Worm (Caenorhabditis elegans) whole organism, L4 larva: ENCODE results near the gene W03F8.4.
"Not testable (repeated sequence)": the region's sequence is repeated elsewhere in the genome, so short reads cannot be mapped to it uniquely, and the experiment has no call there.

Source experiments
- F26F4.8 ChIP-seq: fragments of 200-800 bp; sonication (Bioruptor generic); conservative IDR thresholded peaks from 2 replicates; pipeline ENCODE4 v1.3.6; 2022; ENCODE audit warnings: missing genetic modification characterization, missing compliant biosample characterization
- T26A8.4 ChIP-seq: fragments of 200-800 bp; sonication (Bioruptor generic); IDR thresholded peaks from 2 replicates; pipeline ENCODE4 v1.3.6; 2022; ENCODE audit warnings: missing genetic modification characterization, missing compliant biosample characterization
- Y48G9A.11 ChIP-seq: fragments of 200-800 bp; sonication (Bioruptor generic); IDR thresholded peaks from 2 replicates; pipeline ENCODE4 v1.3.6; 2022; ENCODE audit warnings: missing genetic modification reagents, missing genetic modification characterization, missing compliant biosample characterization
- Y75B8A.6 ChIP-seq: fragments of 200-800 bp; sonication (Bioruptor generic); IDR thresholded peaks from 2 replicates; pipeline ENCODE4 v1.3.6; 2022; ENCODE audit warnings: missing genetic modification reagents, missing genetic modification characterization, missing compliant biosample characterization
- ama-1 ChIP-seq: fragments of 150-350 bp; optimal IDR thresholded peaks from 2 replicates; lab custom pipeline; 2014; ENCODE audit warnings: inconsistent platforms, mixed read lengths
- arid-1 ChIP-seq: fragments of 200-800 bp; sonication (Bioruptor generic); conservative IDR thresholded peaks from 2 replicates; pipeline ENCODE4 v1.3.6; 2022; ENCODE audit warnings: missing genetic modification reagents, missing genetic modification characterization, missing compliant biosample characterization
- ceh-62 ChIP-seq: sonication (generic microtip); optimal IDR thresholded peaks from 2 replicates; lab custom pipeline; 2017; ENCODE audit warnings: missing biosample characterization, missing genetic modification characterization
- ces-1 ChIP-seq: fragments of 150-350 bp; sonication (generic microtip); optimal IDR thresholded peaks from 4 replicates; lab custom pipeline; 2014; ENCODE audit warnings: missing biosample characterization, missing genetic modification reagents, missing genetic modification characterization
- ctbp-1 ChIP-seq: fragments of 200-800 bp; sonication (Bioruptor generic); IDR thresholded peaks from 2 replicates; pipeline ENCODE4 v1.3.6; 2022; ENCODE audit warnings: missing genetic modification reagents, missing genetic modification characterization, missing compliant biosample characterization
- daf-8 ChIP-seq: fragments of 200-800 bp; sonication (Bioruptor generic); IDR thresholded peaks from 2 replicates; pipeline ENCODE4 v1.3.6; 2022; ENCODE audit warnings: missing genetic modification characterization, missing compliant biosample characterization
- dmd-8 ChIP-seq: fragments of 200-800 bp; sonication (Bioruptor generic); IDR thresholded peaks from 2 replicates; pipeline ENCODE4 v1.3.6; 2022; ENCODE audit warnings: missing genetic modification characterization, missing compliant biosample characterization
- dpl-1 ChIP-seq: fragments of 150-350 bp; optimal IDR thresholded peaks from 2 replicates; lab custom pipeline; 2014; ENCODE audit warnings: missing biosample characterization, missing genetic modification reagents, missing genetic modification characterization
- hmg-1.1 ChIP-seq: fragments of 200-800 bp; sonication (Bioruptor generic); IDR thresholded peaks from 2 replicates; pipeline ENCODE4 v1.3.6; 2022; ENCODE audit warnings: missing genetic modification reagents, missing genetic modification characterization, missing compliant biosample characterization
- jun-1 ChIP-seq: fragments of 150-350 bp; optimal IDR thresholded peaks from 2 replicates; lab custom pipeline; 2014; ENCODE audit warnings: missing biosample characterization, missing genetic modification reagents, missing genetic modification characterization
- lin-29 ChIP-seq: fragments of 200-800 bp; sonication (Bioruptor generic); IDR thresholded peaks from 2 replicates; pipeline ENCODE4 v1.3.6; 2022; ENCODE audit warnings: missing genetic modification reagents, missing genetic modification characterization, missing compliant biosample characterization
- lsy-2 ChIP-seq, 2 experiments: fragments of 150-350 bp in 1 of 2; sonication (generic microtip) in 1 of 2; optimal IDR thresholded peaks; 2 replicates each; lab custom pipeline; 2014 to 2017; ENCODE audit warnings: missing biosample characterization in 2 of 2, missing genetic modification characterization in 2 of 2
- mdt-29 ChIP-seq: fragments of 200-800 bp; sonication (Bioruptor generic); IDR thresholded peaks from 2 replicates; pipeline ENCODE4 v1.3.6; 2022; ENCODE audit warnings: missing genetic modification reagents, missing genetic modification characterization, missing compliant biosample characterization
- nhr-11 ChIP-seq: fragments of 150-350 bp; optimal IDR thresholded peaks from 2 replicates; lab custom pipeline; 2014; ENCODE audit warnings: missing biosample characterization, missing genetic modification characterization
- pha-4 ChIP-seq, 2 experiments: fragments of 150-350 bp in 1 of 2; fragments of 200-800 bp in 1 of 2; sonication (Bioruptor generic) in 1 of 2; IDR thresholded peaks in 1 of 2; optimal IDR thresholded peaks in 1 of 2; 2 replicates each; pipeline versions ENCODE4 v1.3.6 to Lab custom; 2014 to 2022; ENCODE audit warnings: missing genetic modification characterization in 2 of 2, missing genetic modification reagents in 2 of 2, missing biosample characterization in 1 of 2, missing compliant biosample characterization in 1 of 2
- set-16 ChIP-seq: fragments of 200-800 bp; sonication (Bioruptor generic); IDR thresholded peaks from 2 replicates; pipeline ENCODE4 v1.3.6; 2022; ENCODE audit warnings: missing genetic modification reagents, missing genetic modification characterization, missing compliant biosample characterization
- tag-97 ChIP-seq: fragments of 200-800 bp; sonication (Bioruptor generic); IDR thresholded peaks from 2 replicates; pipeline ENCODE4 v1.3.6; 2022; ENCODE audit warnings: missing genetic modification characterization, missing compliant biosample characterization
- tra-1 ChIP-seq: fragments of 200-800 bp; sonication (Bioruptor generic); IDR thresholded peaks from 2 replicates; pipeline ENCODE4 v1.3.6; 2022; ENCODE audit warnings: missing genetic modification reagents, missing genetic modification characterization, missing compliant biosample characterization
- zfp-2 ChIP-seq: sonication (generic microtip); optimal IDR thresholded peaks from 2 replicates; lab custom pipeline; 2016; ENCODE audit warnings: mild to moderate bottlenecking, missing genetic modification characterization, missing compliant biosample characterization
- ztf-11 ChIP-seq: fragments of 150-350 bp; optimal IDR thresholded peaks from 2 replicates; lab custom pipeline; 2014; ENCODE audit warnings: missing biosample characterization, missing genetic modification characterization

The W03F8.4 gene

DNA sequence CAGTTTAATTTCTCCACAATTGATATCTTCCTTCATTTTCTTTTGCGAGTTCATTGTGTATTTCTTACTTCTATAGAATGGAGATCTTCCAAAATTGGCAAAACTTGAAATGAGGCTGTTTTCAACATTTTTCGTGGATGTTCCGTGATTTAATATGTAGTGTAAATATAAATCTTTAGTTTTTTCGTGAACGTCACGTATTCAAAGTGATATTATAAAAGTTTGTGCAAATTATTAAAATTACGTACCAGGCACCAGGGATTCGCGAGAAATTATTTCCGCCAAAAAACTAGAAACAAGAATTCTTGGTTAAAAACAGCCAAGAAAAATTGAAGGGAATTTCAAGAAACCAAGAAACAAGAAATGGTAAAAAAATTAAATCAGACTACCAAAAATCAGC, 40.3 kb downstream of the W03F8.4 start, which contains the start of gene Y59E9AL.8:
TSS of gene Y59E9AL.8 (minus strand) at position 101 of the 400 bp plus-strand sequence.
- no peak for TF ChIP-seq ctbp-1
- no peak for TF ChIP-seq ces-1
- no peak for TF ChIP-seq Y48G9A.11
- no peak for TF ChIP-seq tag-97 (GFP tag; lab: Robert Waterston, UW)
- TF ChIP-seq ama-1, result no peak
- TF ChIP-seq ztf-11 (tag; lab: Kevin White, UChicago), result no peak
- TF ChIP-seq lin-29 (GFP tag; lab: Robert Waterston, UW), result no peak
- TF ChIP-seq T26A8.4 (GFP tag; lab: Robert Waterston, UW), result no peak
- TF ChIP-seq tra-1 (GFP tag; lab: Robert Waterston, UW), result no peak
- TF ChIP-seq nhr-11 (tag; lab: Kevin White, UChicago), result no peak
- no peak for TF ChIP-seq ceh-62 (tag; lab: Kevin White, UChicago)
- no peak for TF ChIP-seq dmd-8
- TF ChIP-seq jun-1 (tag; lab: Kevin White, UChicago), result no peak
- TF ChIP-seq zfp-2 (tag; lab: Kevin White, UChicago), result no peak

DNA sequence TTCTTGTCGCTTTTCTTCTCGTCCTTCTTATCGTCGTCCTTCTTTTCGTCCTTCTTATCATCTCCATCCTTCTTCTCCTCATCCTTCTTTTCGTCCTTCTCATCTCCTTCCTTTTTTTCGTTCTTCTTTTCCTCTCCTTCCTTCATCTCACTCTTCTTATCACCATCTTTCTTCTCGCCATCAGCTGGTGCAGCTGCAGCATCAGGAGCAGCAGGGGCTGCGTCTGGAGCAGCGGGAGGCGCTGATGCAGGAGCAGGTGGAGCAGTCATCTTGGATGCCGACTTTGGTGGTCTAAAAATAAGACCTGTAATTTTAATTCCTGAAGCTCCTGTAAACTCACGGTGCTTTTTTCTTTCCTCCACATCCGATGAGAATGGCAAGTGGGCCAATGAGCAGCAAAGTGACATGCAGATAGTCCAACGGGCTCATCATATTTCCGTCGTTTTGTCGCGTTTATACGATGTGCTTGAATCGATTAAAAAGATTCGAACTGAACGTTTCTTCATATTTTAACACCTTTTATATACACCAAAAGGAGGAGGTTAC, 41.4 kb downstream of the W03F8.4 start, which contains the start of gene cylc-1:
TSS of gene cylc-1 (minus strand) at position 496 of the 546 bp plus-strand sequence.
- 0 out of 2 replicates have a peak, but pooled peaks have one; percentile 13 for TF ChIP-seq F26F4.8 (GFP tag; lab: Robert Waterston, UW)
- peak; percentile 82 for TF ChIP-seq set-16 (GFP tag; lab: Robert Waterston, UW)
- TF ChIP-seq pha-4 (GFP tag; IDR thresholded peaks at IDR 0.05; lab: Robert Waterston, UW), result peak; percentile 29; the same call in 1 of the 2 replicates
- TF ChIP-seq pha-4 (tag; optimal IDR thresholded peaks at IDR 0.05; lab: Kevin White, UChicago), result not testable (repeated sequence)
- TF ChIP-seq arid-1 (GFP tag; lab: Robert Waterston, UW), result 0 out of 2 replicates have a peak, but pooled peaks have one; percentile 12

DNA sequence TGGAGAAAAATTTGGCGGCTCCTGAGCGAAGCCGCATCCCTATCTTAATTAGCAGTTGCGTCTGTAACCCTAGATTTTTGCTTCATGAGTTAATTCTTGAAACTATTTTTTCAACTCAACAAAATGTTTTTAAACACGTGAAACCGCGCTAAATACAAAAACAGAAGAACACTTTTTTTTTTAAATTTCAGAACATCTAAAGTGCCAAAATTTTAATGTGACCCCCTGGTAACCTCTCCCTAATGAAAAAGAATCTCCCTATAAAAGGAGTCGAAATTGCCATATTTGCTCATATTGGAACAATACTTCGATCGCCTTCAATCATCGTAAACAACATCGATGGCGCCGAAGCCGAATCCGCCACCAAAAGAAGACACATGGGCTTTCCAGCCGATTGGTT, 42.6 kb downstream of the W03F8.4 start, which contains the start of gene nsph-4.1:
TSS of gene nsph-4.1 (plus strand) at position 301 of the 400 bp plus-strand sequence.
- TF ChIP-seq hmg-1.1 (GFP tag; lab: Robert Waterston, UW); mdt-29; lsy-2 (tag; optimal IDR thresholded peaks at IDR 0.05; lab: Kevin White, UChicago): not testable (repeated sequence)

DNA sequence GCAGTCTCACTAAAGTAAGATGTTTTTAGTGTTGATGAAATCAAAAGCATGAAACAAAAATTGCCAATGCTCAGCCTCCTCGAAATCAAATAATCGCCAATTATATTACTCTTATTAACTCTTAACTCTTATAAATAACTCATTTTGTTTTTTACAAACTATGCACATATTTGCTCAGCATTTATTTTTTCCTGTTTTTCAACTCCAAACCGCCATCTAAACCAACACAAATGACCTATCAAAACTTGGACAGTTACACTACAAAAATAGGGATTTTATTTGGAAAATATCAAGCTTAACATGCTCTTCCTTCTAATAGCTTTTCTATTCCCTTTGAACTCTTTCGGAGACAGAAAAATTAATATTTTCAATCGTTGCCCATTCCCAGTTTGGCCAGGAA, 44.7 kb downstream of the W03F8.4 start, which contains the start of gene thn-6:
TSS of gene thn-6 (plus strand) at position 301 of the 400 bp plus-strand sequence.
- TF ChIP-seq daf-8 (GFP tag; lab: Robert Waterston, UW) (no peak), Y75B8A.6 (no peak)

ce11 chrIV:5230530-5230929, 46.6 kb downstream of the W03F8.4 start, which contains the start of gene thn-5:
Gene thn-5 (plus strand): TSS chrIV:5230830.
- no peak for TF ChIP-seq dpl-1
